Worm (Caenorhabditis elegans) whole organism, late embryonic: ENCODE data around the gene C04C11.1.

Experiments
- C08G9.2 ChIP-seq: sonication (generic microtip); optimal IDR thresholded peaks from 2 replicates; lab custom pipeline; 2016; ENCODE audit warnings: mild to moderate bottlenecking, missing genetic modification characterization, moderate library complexity, missing compliant biosample characterization
- C38D4.7 ChIP-seq: fragments of 200-800 bp; sonication (Bioruptor generic); optimal IDR thresholded peaks from 2 replicates; lab custom pipeline; 2018; ENCODE audit warnings: mild to moderate bottlenecking, missing genetic modification characterization, moderate library complexity, missing compliant biosample characterization
- K02D7.2 ChIP-seq: sonication (generic microtip); optimal IDR thresholded peaks from 2 replicates; lab custom pipeline; 2017; ENCODE audit warnings: mild to moderate bottlenecking, missing genetic modification characterization, missing compliant biosample characterization
- K09A11.1 ChIP-seq: sonication (generic microtip); optimal IDR thresholded peaks from 2 replicates; lab custom pipeline; 2017; ENCODE audit warnings: antibody characterized with exemption, mild to moderate bottlenecking, missing genetic modification characterization, missing compliant biosample characterization; ENCODE audit not compliant: insufficient read depth
- T23F11.4 ChIP-seq: fragments of 200-800 bp; sonication (Bioruptor generic); optimal IDR thresholded peaks from 2 replicates; lab custom pipeline; 2018; ENCODE audit warnings: mild to moderate bottlenecking, missing genetic modification characterization, missing compliant biosample characterization
- ama-1 ChIP-seq: fragments of 150-350 bp; optimal IDR thresholded peaks from 2 replicates; lab custom pipeline; 2014
- ceh-14 ChIP-seq: sonication (generic microtip); optimal IDR thresholded peaks from 2 replicates; lab custom pipeline; 2016; ENCODE audit warnings: missing genotype, missing genetic modification characterization, missing compliant biosample characterization
- ceh-18 ChIP-seq: sonication (generic microtip); optimal IDR thresholded peaks from 2 replicates; lab custom pipeline; 2016; ENCODE audit warnings: missing genetic modification characterization, missing compliant biosample characterization
- ceh-19 ChIP-seq: fragments of 200-800 bp; sonication (Bioruptor generic); optimal IDR thresholded peaks from 2 replicates; lab custom pipeline; 2018; ENCODE audit warnings: mild to moderate bottlenecking, missing genetic modification characterization, missing compliant biosample characterization
- ceh-2 ChIP-seq: sonication (generic microtip); optimal IDR thresholded peaks from 2 replicates; lab custom pipeline; 2016; ENCODE audit warnings: missing genotype, missing genetic modification characterization, missing compliant biosample characterization
- ceh-22 ChIP-seq: sonication (generic microtip); optimal IDR thresholded peaks from 2 replicates; lab custom pipeline; 2017; ENCODE audit warnings: missing biosample characterization, missing genetic modification characterization
- ceh-24 ChIP-seq: sonication (generic microtip); optimal IDR thresholded peaks from 2 replicates; lab custom pipeline; 2016; ENCODE audit warnings: mild to moderate bottlenecking, missing genetic modification characterization, missing compliant biosample characterization
- ceh-34 ChIP-seq: sonication (generic microtip); optimal IDR thresholded peaks from 2 replicates; lab custom pipeline; 2016; ENCODE audit warnings: mild to moderate bottlenecking, missing genetic modification characterization, missing compliant biosample characterization
- ceh-45 ChIP-seq: fragments of 200-800 bp; sonication (Bioruptor generic); IDR thresholded peaks from 2 replicates; pipeline ENCODE4 v1.3.6; 2022; ENCODE audit warnings: missing genetic modification reagents, missing genetic modification characterization, missing compliant biosample characterization
- ceh-48 ChIP-seq: sonication (generic microtip); optimal IDR thresholded peaks from 2 replicates; lab custom pipeline; 2016; ENCODE audit warnings: missing genetic modification characterization, inconsistent platforms, missing compliant biosample characterization
- ceh-9 ChIP-seq: sonication (generic microtip); optimal IDR thresholded peaks from 2 replicates; lab custom pipeline; 2016; ENCODE audit warnings: mild to moderate bottlenecking, missing genetic modification characterization, inconsistent platforms, missing compliant biosample characterization
- dmd-4 ChIP-seq: sonication (generic microtip); optimal IDR thresholded peaks from 2 replicates; lab custom pipeline; 2016; ENCODE audit warnings: borderline replicate concordance, missing genetic modification characterization, missing compliant biosample characterization
- dve-1 ChIP-seq: sonication (generic microtip); optimal IDR thresholded peaks from 2 replicates; lab custom pipeline; 2017; ENCODE audit warnings: antibody characterized with exemption, mild to moderate bottlenecking, missing genetic modification characterization, missing compliant biosample characterization
- elt-2 ChIP-seq: sonication (generic microtip); optimal IDR thresholded peaks from 2 replicates; lab custom pipeline; 2016; ENCODE audit warnings: missing genetic modification reagents, missing genetic modification characterization, missing compliant biosample characterization
- ets-4 ChIP-seq: sonication (generic microtip); optimal IDR thresholded peaks from 2 replicates; lab custom pipeline; 2016; ENCODE audit warnings: missing genetic modification characterization, missing compliant biosample characterization
- eyg-1 ChIP-seq: sonication (generic microtip); optimal IDR thresholded peaks from 2 replicates; lab custom pipeline; 2016; ENCODE audit warnings: missing genotype, missing genetic modification characterization, missing compliant biosample characterization
- fkh-10 ChIP-seq: fragments of 150-350 bp; optimal IDR thresholded peaks from 2 replicates; lab custom pipeline; 2014; ENCODE audit warnings: missing biosample characterization, missing genetic modification reagents, missing genetic modification characterization
- fkh-6 ChIP-seq: sonication (generic microtip); optimal IDR thresholded peaks from 2 replicates; lab custom pipeline; 2016; ENCODE audit warnings: missing genetic modification characterization, missing compliant biosample characterization
- gmeb-2 ChIP-seq: sonication (generic microtip); optimal IDR thresholded peaks from 2 replicates; lab custom pipeline; 2016; ENCODE audit warnings: missing genetic modification characterization, inconsistent platforms, missing compliant biosample characterization
- hlh-15 ChIP-seq: sonication (generic microtip); optimal IDR thresholded peaks from 2 replicates; lab custom pipeline; 2016; ENCODE audit warnings: missing genetic modification characterization, missing compliant biosample characterization
- hlh-6 ChIP-seq: sonication (generic microtip); optimal IDR thresholded peaks from 2 replicates; lab custom pipeline; 2016; ENCODE audit warnings: missing genotype, missing genetic modification characterization, missing compliant biosample characterization
- hlh-8 ChIP-seq: sonication (generic microtip); optimal IDR thresholded peaks from 2 replicates; lab custom pipeline; 2016; ENCODE audit warnings: missing genotype, missing genetic modification characterization, missing compliant biosample characterization
- lim-6 ChIP-seq: sonication (generic microtip); optimal IDR thresholded peaks from 2 replicates; lab custom pipeline; 2016; ENCODE audit warnings: missing genetic modification characterization, missing compliant biosample characterization
- lin-11 ChIP-seq: fragments of 200-800 bp; sonication (Bioruptor generic); optimal IDR thresholded peaks from 2 replicates; lab custom pipeline; 2018; ENCODE audit warnings: mild to moderate bottlenecking, missing genetic modification characterization, missing compliant biosample characterization
- madf-2 ChIP-seq: sonication (generic microtip); optimal IDR thresholded peaks from 2 replicates; lab custom pipeline; 2017; ENCODE audit warnings: missing genetic modification characterization, missing compliant biosample characterization
- mec-3 ChIP-seq: sonication (generic microtip); optimal IDR thresholded peaks from 2 replicates; lab custom pipeline; 2016; ENCODE audit warnings: borderline replicate concordance, missing genetic modification characterization, missing compliant biosample characterization
- nfya-1 ChIP-seq: sonication (generic microtip); optimal IDR thresholded peaks from 2 replicates; lab custom pipeline; 2017; ENCODE audit warnings: missing genetic modification characterization, mild to moderate bottlenecking, missing compliant biosample characterization, antibody characterized with exemption, moderate library complexity
- nhr-232 ChIP-seq: sonication (generic microtip); optimal IDR thresholded peaks from 2 replicates; lab custom pipeline; 2016; ENCODE audit warnings: missing genetic modification characterization, missing compliant biosample characterization
- npax-4 ChIP-seq: sonication (generic microtip); optimal IDR thresholded peaks from 2 replicates; lab custom pipeline; 2016; ENCODE audit warnings: missing genetic modification characterization, missing compliant biosample characterization
- pat-9 ChIP-seq: fragments of 200-800 bp; sonication (Bioruptor generic); optimal IDR thresholded peaks from 2 replicates; lab custom pipeline; 2018; ENCODE audit warnings: mild to moderate bottlenecking, missing genetic modification characterization, moderate library complexity, missing compliant biosample characterization
- pha-4 ChIP-seq: fragments of 150-350 bp; optimal IDR thresholded peaks from 2 replicates; lab custom pipeline; 2018; ENCODE audit warnings: missing biosample characterization, missing genetic modification reagents, missing genetic modification characterization
- pqm-1 ChIP-seq: sonication (generic microtip); optimal IDR thresholded peaks from 2 replicates; lab custom pipeline; 2016; ENCODE audit warnings: missing genetic modification characterization, missing compliant biosample characterization
- pros-1 ChIP-seq: fragments of 150-350 bp; optimal IDR thresholded peaks from 2 replicates; lab custom pipeline; 2014; ENCODE audit warnings: missing biosample characterization, missing genetic modification reagents, missing genetic modification characterization
- sdc-2 ChIP-seq: sonication (generic microtip); optimal IDR thresholded peaks from 2 replicates; lab custom pipeline; 2016; ENCODE audit warnings: missing genotype, missing genetic modification characterization, missing compliant biosample characterization
- sox-2 ChIP-seq: fragments of 200-800 bp; sonication (Bioruptor generic); IDR thresholded peaks from 2 replicates; pipeline ENCODE4 v1.3.6; 2022; ENCODE audit warnings: missing genetic modification reagents, missing genetic modification characterization, missing compliant biosample characterization
- tbx-7 ChIP-seq: sonication (generic microtip); optimal IDR thresholded peaks from 2 replicates; lab custom pipeline; 2016; ENCODE audit warnings: missing genotype, missing genetic modification characterization, missing compliant biosample characterization
- ttx-3 ChIP-seq: sonication (generic microtip); optimal IDR thresholded peaks from 2 replicates; lab custom pipeline; 2016; ENCODE audit warnings: missing genetic modification reagents, missing genetic modification characterization, missing compliant biosample characterization
- unc-55 ChIP-seq: sonication (generic microtip); optimal IDR thresholded peaks from 2 replicates; lab custom pipeline; 2017; ENCODE audit warnings: missing biosample characterization, missing genetic modification reagents, missing genetic modification characterization
- unc-86 ChIP-seq: sonication (generic microtip); optimal IDR thresholded peaks from 2 replicates; lab custom pipeline; 2016; ENCODE audit warnings: missing genetic modification characterization, missing compliant biosample characterization
- ztf-16 ChIP-seq: sonication (generic microtip); optimal IDR thresholded peaks from 2 replicates; lab custom pipeline; 2017; ENCODE audit warnings: missing genetic modification characterization, missing compliant biosample characterization

Gene C04C11.1

DNA sequence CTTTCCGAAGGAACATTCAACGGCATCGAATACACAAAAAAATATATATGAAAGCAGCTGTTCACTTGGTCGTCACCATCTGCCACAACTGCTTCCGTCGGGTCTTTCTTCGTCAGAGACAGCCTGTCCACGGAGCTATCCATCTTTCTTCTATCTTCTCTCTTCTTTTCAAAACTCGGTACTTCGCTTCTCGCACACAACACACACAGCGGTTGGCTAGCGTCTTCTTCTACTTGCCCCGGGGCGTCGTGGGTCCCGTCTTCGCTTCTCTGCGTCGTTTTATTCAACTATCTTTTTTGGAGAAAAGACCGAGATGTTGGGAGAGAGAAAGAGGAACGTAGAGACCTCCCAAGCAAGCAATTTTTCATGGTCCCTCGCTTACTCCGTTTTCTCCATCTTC lies 3.7 kb upstream of the C04C11.1 start (continued):
- TF ChIP-seq sox-2 (GFP tag; lab: Robert Waterston, UW) (no peak), C08G9.2 (tag; lab: Kevin White, UChicago) (no peak), ceh-48 (tag; lab: Kevin White, UChicago) (no peak), elt-2 (no peak), pat-9 (tag; lab: Kevin White, UChicago) (peak; percentile 9), ceh-45 (GFP tag; lab: Robert Waterston, UW) (no peak), madf-2 (no peak), dmd-4 (tag; lab: Kevin White, UChicago) (no peak), fkh-6 (tag; lab: Kevin White, UChicago) (no peak), eyg-1 (tag; lab: Kevin White, UChicago) (no peak), dve-1 (tag; lab: Kevin White, UChicago) (no peak), pqm-1 (tag; lab: Kevin White, UChicago) (no peak), ceh-2 (tag; lab: Kevin White, UChicago) (no peak), ceh-24 (tag; lab: Kevin White, UChicago) (no peak), hlh-8 (peak; percentile 81), T23F11.4 (no peak), ceh-22 (tag; lab: Kevin White, UChicago) (no peak), sdc-2 (tag; lab: Kevin White, UChicago) (peak; percentile 56), gmeb-2 (tag; lab: Kevin White, UChicago) (no peak), K02D7.2 (tag; lab: Kevin White, UChicago) (no peak), tbx-7 (tag; lab: Kevin White, UChicago) (no peak), ama-1 (no peak), nhr-232 (tag; lab: Kevin White, UChicago) (no peak), C38D4.7 (GFP tag; lab: Kevin White, UChicago) (no peak), ceh-9 (tag; lab: Kevin White, UChicago) (no peak), ttx-3 (no peak), hlh-6 (tag; lab: Kevin White, UChicago) (no peak), K09A11.1 (tag; lab: Kevin White, UChicago) (no peak), lin-11 (tag; lab: Kevin White, UChicago) (no peak), mec-3 (no peak), hlh-15 (tag; lab: Kevin White, UChicago) (no peak), ceh-14 (tag; lab: Kevin White, UChicago) (peak; percentile 19), pros-1 (tag; lab: Kevin White, UChicago) (no peak), lim-6 (no peak), pha-4 (tag; lab: Kevin White, UChicago) (no peak), unc-86 (no peak), ceh-18 (tag; lab: Kevin White, UChicago) (peak; percentile 86), nfya-1 (tag; lab: Kevin White, UChicago) (peak; percentile 84), ceh-19 (GFP tag; lab: Kevin White, UChicago) (peak; percentile 9), ceh-34 (tag; lab: Kevin White, UChicago) (peak; percentile 67), npax-4 (no peak), ets-4 (tag; lab: Kevin White, UChicago) (no peak), unc-55 (peak; percentile 99), ztf-16 (tag; lab: Kevin White, UChicago) (no peak), fkh-10 (GFP tag; lab: Kevin White, UChicago) (peak; percentile 1)
